Fruit fly (Drosophila melanogaster): ENCODE results near the gene Cpr66D.

Gene Cpr66D

dm6 chr3L:8681271-8681670 lies 41.0 kb downstream of the Cpr66D start (continued):
- TF ChIP-seq cwo (GFP tag; optimal IDR thresholded peaks at IDR 0.05) = peak; percentile 49
- TF ChIP-seq CG11398 (GFP tag; optimal IDR thresholded peaks at IDR 0.05) = no peak
- TF ChIP-seq pan (optimal IDR thresholded peaks at IDR 0.05) = no peak
- TF ChIP-seq pan (GFP tag; optimal IDR thresholded peaks at IDR 0.05 in 1 of 2, IDR thresholded peaks at IDR 0.05 in 1 of 2) = no peak
- no peak for TF ChIP-seq CG43689 (GFP tag; IDR thresholded peaks at IDR 0.05)
- no peak for TF ChIP-seq toy (GFP tag; IDR thresholded peaks at IDR 0.05)
- peak; percentile 71 for TF ChIP-seq sd (tag; optimal IDR thresholded peaks at IDR 0.05)
- 0 out of 2 replicates have a peak, but pooled peaks have one; percentile 27 for TF ChIP-seq NFAT (GFP tag; IDR thresholded peaks at IDR 0.05)
- no peak for TF ChIP-seq dati (GFP tag; IDR thresholded peaks at IDR 0.05)
- TF ChIP-seq CG3281 (GFP tag; optimal IDR thresholded peaks at IDR 0.05) = no peak

dm6 chr3L:8681896-8682550 lies 41.8 kb downstream of the Cpr66D start:
- 0 out of 2 replicates have a peak, but pooled peaks have one; percentile 3 for TF ChIP-seq ssp (GFP tag; IDR thresholded peaks at IDR 0.05)
- TF ChIP-seq exex (tag; optimal IDR thresholded peaks at IDR 0.05) = no peak
- TF ChIP-seq CG12155 (GFP tag; optimal IDR thresholded peaks at IDR 0.05) = no peak
- TF ChIP-seq CG42726 (GFP tag; IDR thresholded peaks at IDR 0.05; ENCODE audit: partially characterized antibody) = no peak
- peak; percentile 14 for TF ChIP-seq sqz (GFP tag; optimal IDR thresholded peaks at IDR 0.05)
- peak; percentile 82 for TF ChIP-seq ftz-f1 (GFP tag; optimal IDR thresholded peaks at IDR 0.05)
- peak; percentile 65 for TF ChIP-seq Med (GFP tag)
- peak; percentile 47; the same call in 1 of the 2 replicates for TF ChIP-seq vvl (GFP tag; IDR thresholded peaks at IDR 0.05)
- peak; percentile 64 for TF ChIP-seq sd (tag; optimal IDR thresholded peaks at IDR 0.05)
- no peak for TF ChIP-seq CG6765 (GFP tag; optimal IDR thresholded peaks at IDR 0.05)
- TF ChIP-seq CG15269 (tag; optimal IDR thresholded peaks at IDR 0.05) = peak; percentile 24
- no peak for TF ChIP-seq CG8290 (GFP tag; optimal IDR thresholded peaks at IDR 0.05)
- TF ChIP-seq CG8290 (tag; optimal IDR thresholded peaks at IDR 0.05) = peak in 1 of 2 experiments; percentile 48
- peak; percentile 11 for TF ChIP-seq CG12769 (tag; optimal IDR thresholded peaks at IDR 0.05)
- peak; percentile 49 for TF ChIP-seq cwo (GFP tag; optimal IDR thresholded peaks at IDR 0.05)
- no peak for TF ChIP-seq Mes4 (GFP tag; optimal IDR thresholded peaks at IDR 0.05)
- no peak for TF ChIP-seq NC2β (GFP tag; optimal IDR thresholded peaks at IDR 0.05)
- TF ChIP-seq chinmo (GFP tag; IDR thresholded peaks at IDR 0.05; ENCODE audit: partially characterized antibody) = peak; percentile 85; the same call in 2 of the 4 replicates
- peak; percentile 2 for TF ChIP-seq kni (GFP tag; optimal IDR thresholded peaks at IDR 0.05)
- peak in 1 of 2 experiments; percentile 6 for TF ChIP-seq Hr78 (GFP tag; optimal IDR thresholded peaks at IDR 0.05)
- no peak for TF ChIP-seq Blimp-1 (GFP tag; optimal IDR thresholded peaks at IDR 0.05)
- no peak for TF ChIP-seq repo (GFP tag; optimal IDR thresholded peaks at IDR 0.05)
- no peak for TF ChIP-seq CG9437 (GFP tag; optimal IDR thresholded peaks at IDR 0.05)
- no peak for TF ChIP-seq dpn (GFP tag; optimal IDR thresholded peaks at IDR 0.05)
- no peak for TF ChIP-seq croc (GFP tag; conservative IDR thresholded peaks at IDR 0.05)
- peak; percentile 49 for TF ChIP-seq gem (tag; optimal IDR thresholded peaks at IDR 0.05)

- TF ChIP-seq inv (GFP tag; IDR thresholded peaks at IDR 0.05; ENCODE audit: partially characterized antibody) = no peak
- no peak for TF ChIP-seq CG10209 (GFP tag; optimal IDR thresholded peaks at IDR 0.05)
- peak; percentile 9 for TF ChIP-seq Blimp-1 (GFP tag; optimal IDR thresholded peaks at IDR 0.05)
- 0 out of 3 replicates have a peak, but pooled peaks have one; percentile 16 for TF ChIP-seq CG17361 (GFP tag; IDR thresholded peaks at IDR 0.05)
- no peak for TF ChIP-seq CG10565 (GFP tag; optimal IDR thresholded peaks at IDR 0.05)
- no peak for TF ChIP-seq CG7372 (GFP tag; IDR thresholded peaks at IDR 0.05)
- TF ChIP-seq CG4360 (GFP tag; IDR thresholded peaks at IDR 0.05) = no peak
- TF ChIP-seq Six4 (GFP tag; optimal IDR thresholded peaks at IDR 0.05) = no peak
- TF ChIP-seq al (GFP tag; IDR thresholded peaks at IDR 0.05) = no peak
- TF ChIP-seq insv (GFP tag; optimal IDR thresholded peaks at IDR 0.05) = no peak
- peak; percentile 82 for TF ChIP-seq sug (tag; optimal IDR thresholded peaks at IDR 0.05)
- no peak for TF ChIP-seq CG8388 (GFP tag; optimal IDR thresholded peaks at IDR 0.05)
- no peak for TF ChIP-seq CG1024 (GFP tag; IDR thresholded peaks at IDR 0.05)
- TF ChIP-seq rib (GFP tag; IDR thresholded peaks at IDR 0.05) = no peak
These were observed 42.5 kb downstream of the Cpr66D start for dm6 chr3L:8682551-8683375.
